Worm (Caenorhabditis elegans): ENCODE measurements around the gene Y26E6A.2.
A peak's percentile ranks its signal among the peaks of the same experiment; 100 is the strongest.

The Y26E6A.2 gene

ce11 chrX:13945524-13945923, 31.3 kb upstream of the Y26E6A.2 start (continued):
- TF ChIP-seq hlh-30 (tag; optimal IDR thresholded peaks at IDR 0.05; ENCODE audit: insufficient read depth) = peak; percentile 85
- TF ChIP-seq F37D6.2 (tag; optimal IDR thresholded peaks at IDR 0.05) = peak; percentile 69
- peak; percentile 57 for TF ChIP-seq snpc-4 (tag; optimal IDR thresholded peaks at IDR 0.05)
- TF ChIP-seq lin-13 (GFP tag; optimal IDR thresholded peaks at IDR 0.05) = peak; percentile 47
- peak in 1 of 2 experiments; percentile 70 for TF ChIP-seq hif-1 (tag; optimal IDR thresholded peaks at IDR 0.05)
- peak; percentile 28 for TF ChIP-seq nhr-48 (tag; optimal IDR thresholded peaks at IDR 0.05)
- TF ChIP-seq pha-4 (GFP tag; IDR thresholded peaks at IDR 0.05) = peak; percentile 36; the same call in 1 of the 2 replicates
- no peak for TF ChIP-seq pha-4 (tag; optimal IDR thresholded peaks at IDR 0.05)
- peak; percentile 68 for TF ChIP-seq fkh-10 (GFP tag; optimal IDR thresholded peaks at IDR 0.05)
- TF ChIP-seq aha-1 (tag) = no peak
- TF ChIP-seq zfp-3 (GFP tag; conservative IDR thresholded peaks at IDR 0.05) = no peak
- peak in 1 of 2 experiments; percentile 93 for TF ChIP-seq unc-62 (GFP tag; optimal IDR thresholded peaks at IDR 0.05 in 1 of 2)
- TF ChIP-seq unc-62 (tag; optimal IDR thresholded peaks at IDR 0.05) = no peak
- TF ChIP-seq dmd-6 (GFP tag; IDR thresholded peaks at IDR 0.05) = peak; percentile 39
- peak; percentile 20 for TF ChIP-seq zip-2 (tag; optimal IDR thresholded peaks at IDR 0.05)
- peak; percentile 74 for TF ChIP-seq ceh-20 (GFP tag; IDR thresholded peaks at IDR 0.05)
- peak; percentile 43; the same call in 1 of the 2 replicates for TF ChIP-seq T26A8.4 (GFP tag; IDR thresholded peaks at IDR 0.05)

ce11 chrX:13945090-13945489, 30.9 kb upstream of the Y26E6A.2 start:
- no peak for TF ChIP-seq Y48G9A.11 (GFP tag; IDR thresholded peaks at IDR 0.05)
- TF ChIP-seq aha-1 (tag) = peak; percentile 95

- TF ChIP-seq F26F4.8 (GFP tag; conservative IDR thresholded peaks at IDR 0.05) (no peak), ztf-7 (tag; optimal IDR thresholded peaks at IDR 0.05) (no peak), R02D3.7 (tag; optimal IDR thresholded peaks at IDR 0.05) (no peak), ceh-44 (GFP tag; IDR thresholded peaks at IDR 0.05) (no peak), nhr-76 (tag; optimal IDR thresholded peaks at IDR 0.05) (no peak), nhr-6 (tag; optimal IDR thresholded peaks at IDR 0.05) (no peak), tag-97 (GFP tag; IDR thresholded peaks at IDR 0.05) (no peak), zag-1 (tag; optimal IDR thresholded peaks at IDR 0.05) (no peak), daf-12 (tag; optimal IDR thresholded peaks at IDR 0.05) (no peak), nhr-77 (tag; optimal IDR thresholded peaks at IDR 0.05) (no peak), madf-5 (GFP tag; IDR thresholded peaks at IDR 0.05) (no peak), lin-1 (GFP tag; IDR thresholded peaks at IDR 0.05) (no peak), daf-8 (GFP tag; IDR thresholded peaks at IDR 0.05) (no peak), snpc-4 (tag; optimal IDR thresholded peaks at IDR 0.05) (no peak)
Observed at ce11 chrX:13944184-13944583, 30.0 kb upstream of the Y26E6A.2 start.

- no peak for TF ChIP-seq mxl-2 (GFP tag; conservative IDR thresholded peaks at IDR 0.05)
- peak; percentile 92 for TF ChIP-seq aha-1 (tag)
Observed at ce11 chrX:13941865-13942264, 27.7 kb upstream of the Y26E6A.2 start.

ce11 chrX:13941296-13941695, 27.1 kb upstream of the Y26E6A.2 start:
- TF ChIP-seq mes-2 (tag; optimal IDR thresholded peaks at IDR 0.05; ENCODE audit: poor library complexity, severe bottlenecking) = peak; percentile 24
- peak; percentile 16 for TF ChIP-seq mep-1 (tag; optimal IDR thresholded peaks at IDR 0.05)
- TF ChIP-seq nhr-28 (tag; optimal IDR thresholded peaks at IDR 0.05) = peak; percentile 43
- TF ChIP-seq F44E2.7 (GFP tag; IDR thresholded peaks at IDR 0.05) = no peak
- TF ChIP-seq ama-1 (optimal IDR thresholded peaks at IDR 0.05) = peak; percentile 34
- TF ChIP-seq T26A8.4 (GFP tag; IDR thresholded peaks at IDR 0.05) = 0 out of 2 replicates have a peak, but pooled peaks have one; percentile 19
- TF ChIP-seq hlh-11 (tag; optimal IDR thresholded peaks at IDR 0.05) = peak; percentile 17
- TF ChIP-seq unc-62 (GFP tag; optimal IDR thresholded peaks at IDR 0.05 in 1 of 2) = peak in 1 of 2 experiments; percentile 95
- no peak for TF ChIP-seq unc-62 (tag; optimal IDR thresholded peaks at IDR 0.05)
- no peak for TF ChIP-seq ceh-32 (tag; optimal IDR thresholded peaks at IDR 0.05; ENCODE audit: poor library complexity)
- 0 out of 2 replicates have a peak, but pooled peaks have one; percentile 4 for TF ChIP-seq tra-1 (GFP tag; IDR thresholded peaks at IDR 0.05)
- TF ChIP-seq ceh-20 (GFP tag; IDR thresholded peaks at IDR 0.05) = 0 out of 2 replicates have a peak, but pooled peaks have one; percentile 34
- no peak for TF ChIP-seq nhr-76 (tag; optimal IDR thresholded peaks at IDR 0.05)
- no peak for TF ChIP-seq Y48G9A.11 (GFP tag; IDR thresholded peaks at IDR 0.05)
- TF ChIP-seq madf-5 (GFP tag; IDR thresholded peaks at IDR 0.05) = 0 out of 4 replicates have a peak, but pooled peaks of 1 of the 2 experiments have one; percentile 33
- TF ChIP-seq nhr-77 (tag; optimal IDR thresholded peaks at IDR 0.05) = no peak
